Worm (Caenorhabditis elegans): ENCODE data around the gene ugt-12.
"Not testable (repeated sequence)": the region's sequence is repeated elsewhere in the genome, so short reads cannot be mapped to it uniquely, and the experiment has no call there.

Gene ugt-12

DNA sequence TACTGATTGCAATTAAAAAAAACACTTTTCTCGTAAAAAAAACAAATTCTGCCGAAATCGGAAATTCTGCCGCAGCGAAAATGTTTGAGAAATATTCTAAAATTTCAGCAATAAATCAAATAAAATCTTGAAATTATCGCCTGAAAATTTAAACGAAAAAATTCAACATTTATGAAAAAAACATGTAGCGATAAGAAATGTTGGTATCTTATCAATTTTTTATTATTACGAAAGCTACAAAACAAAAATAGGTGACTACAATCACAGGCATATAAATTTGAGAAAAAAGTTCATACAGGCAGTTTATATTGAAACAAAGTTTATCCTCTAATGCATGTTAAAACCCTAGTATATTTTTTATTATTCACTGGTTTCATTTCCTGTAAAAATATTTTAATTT, 16.5 kb upstream of the ugt-12 start, which contains the start of gene ugt-14:
TSS of gene ugt-14 (plus strand) at position 301 of the 400 bp plus-strand sequence.
- no peak for TF ChIP-seq zip-8 (tag; optimal IDR thresholded peaks at IDR 0.05)
- TF ChIP-seq blmp-1 (tag; optimal IDR thresholded peaks at IDR 0.05) = no peak
- no peak for TF ChIP-seq pha-4 (tag; optimal IDR thresholded peaks at IDR 0.05)
- no peak for TF ChIP-seq unc-120 (tag; optimal IDR thresholded peaks at IDR 0.05; ENCODE audit: poor library complexity, severe bottlenecking)
- TF ChIP-seq nhr-28 (tag; optimal IDR thresholded peaks at IDR 0.05) = no peak
- no peak for TF ChIP-seq bed-3 (GFP tag; optimal IDR thresholded peaks at IDR 0.05)
- no peak for TF ChIP-seq lsy-2 (tag; optimal IDR thresholded peaks at IDR 0.05)
- no peak for TF ChIP-seq ham-2 (GFP tag; optimal IDR thresholded peaks at IDR 0.05)

DNA sequence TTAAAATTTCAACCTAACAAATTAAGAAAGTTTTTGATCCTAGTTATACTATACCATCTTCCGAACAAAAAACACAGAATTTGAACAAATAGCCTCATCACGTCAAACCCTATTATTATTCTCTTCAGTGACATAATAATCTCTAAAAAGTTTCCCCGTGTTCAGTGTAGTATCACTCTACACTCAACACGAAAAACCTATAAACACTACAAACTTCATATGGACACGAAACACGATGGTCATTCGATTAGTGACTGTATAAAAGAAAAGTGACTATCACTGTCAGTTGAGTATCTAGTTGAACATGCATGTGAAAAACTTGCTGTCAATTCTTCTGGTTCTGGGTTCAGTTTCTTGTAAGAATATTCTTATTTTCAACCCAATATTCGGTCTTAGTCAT, 14.3 kb upstream of the ugt-12 start, which contains the start of gene ugt-8:
TSS of gene ugt-8 (plus strand) at position 235 of the 400 bp plus-strand sequence.
- no peak for TF ChIP-seq drap-1 (GFP tag; optimal IDR thresholded peaks at IDR 0.05)
- TF ChIP-seq bed-3 (GFP tag; optimal IDR thresholded peaks at IDR 0.05) = no peak
- no peak for TF ChIP-seq elt-1 (tag; optimal IDR thresholded peaks at IDR 0.05; ENCODE audit: borderline replicate concordance, insufficient read depth)
- TF ChIP-seq nhr-28 (tag; optimal IDR thresholded peaks at IDR 0.05) = no peak
- TF ChIP-seq pha-4 (tag; optimal IDR thresholded peaks at IDR 0.05) = no peak
- TF ChIP-seq nhr-237 (tag; optimal IDR thresholded peaks at IDR 0.05) = no peak
- TF ChIP-seq hlh-1 (tag; optimal IDR thresholded peaks at IDR 0.05) = no peak
- no peak for TF ChIP-seq ztf-11 (tag; optimal IDR thresholded peaks at IDR 0.05)
- TF ChIP-seq mls-2 (tag; optimal IDR thresholded peaks at IDR 0.05) = no peak
- no peak for TF ChIP-seq ham-2 (GFP tag; optimal IDR thresholded peaks at IDR 0.05)
- TF ChIP-seq mep-1 (tag; optimal IDR thresholded peaks at IDR 0.05) = no peak
- TF ChIP-seq ces-1 (GFP tag; optimal IDR thresholded peaks at IDR 0.05) = no peak
- no peak for TF ChIP-seq cnd-1 (tag; optimal IDR thresholded peaks at IDR 0.05)
- no peak for TF ChIP-seq unc-120 (tag; optimal IDR thresholded peaks at IDR 0.05; ENCODE audit: poor library complexity, severe bottlenecking)
- no peak for TF ChIP-seq nhr-2 (tag; optimal IDR thresholded peaks at IDR 0.05)
- TF ChIP-seq snpc-4 (tag; optimal IDR thresholded peaks at IDR 0.05) = no peak

DNA sequence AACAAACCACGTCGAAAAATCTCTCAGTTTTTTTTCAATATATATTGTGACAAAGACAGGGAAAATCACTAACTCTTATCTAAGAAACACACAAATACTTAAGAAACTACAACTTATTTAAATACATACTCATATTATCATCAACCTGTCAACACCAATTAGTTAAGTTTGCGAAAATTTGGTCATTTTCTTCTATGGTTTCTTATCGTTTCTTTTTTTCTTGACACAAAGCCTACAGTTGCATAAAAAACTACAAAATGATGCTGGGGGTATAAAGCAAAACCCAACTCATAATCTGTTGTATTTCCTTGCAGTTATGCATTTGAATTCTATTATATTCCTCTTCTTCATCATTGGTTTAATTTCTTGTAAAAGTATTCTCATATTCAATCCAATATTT, 11.6 kb upstream of the ugt-12 start, which contains the start of gene ugt-67:
TSS of gene ugt-67 (plus strand) at position 301 of the 400 bp plus-strand sequence.
- TF ChIP-seq ham-2 (GFP tag; optimal IDR thresholded peaks at IDR 0.05) = no peak
- no peak for TF ChIP-seq unc-39 (tag; optimal IDR thresholded peaks at IDR 0.05)
- TF ChIP-seq unc-120 (tag; optimal IDR thresholded peaks at IDR 0.05; ENCODE audit: poor library complexity, severe bottlenecking) = no peak
- no peak for TF ChIP-seq sem-2 (GFP tag; optimal IDR thresholded peaks at IDR 0.05)
- no peak for TF ChIP-seq elt-1 (tag; optimal IDR thresholded peaks at IDR 0.05; ENCODE audit: borderline replicate concordance, insufficient read depth)
- no peak for TF ChIP-seq elt-3 (tag; optimal IDR thresholded peaks at IDR 0.05)
- no peak for TF ChIP-seq nhr-76 (tag; optimal IDR thresholded peaks at IDR 0.05)
- no peak for TF ChIP-seq lsy-2 (tag; optimal IDR thresholded peaks at IDR 0.05)
- TF ChIP-seq lin-13 (tag; optimal IDR thresholded peaks at IDR 0.05) = no peak
- TF ChIP-seq drap-1 (GFP tag; optimal IDR thresholded peaks at IDR 0.05) = no peak

- TF ChIP-seq cnd-1 (tag; optimal IDR thresholded peaks at IDR 0.05); ztf-11 (tag; optimal IDR thresholded peaks at IDR 0.05); unc-120 (tag; optimal IDR thresholded peaks at IDR 0.05; ENCODE audit: poor library complexity, severe bottlenecking): not testable (repeated sequence)
Observed at ce11 chrV:4900020-4900419, 10.6 kb upstream of the ugt-12 start, which contains the start of gene ugt-10. ugt-10 (minus strand) TSS chrV:4900120.

ce11 chrV:4895744-4896143, 6.3 kb upstream of the ugt-12 start, which contains the start of gene ugt-9:
ugt-9 (plus strand) TSS chrV:4896048.
- TF ChIP-seq zip-8 (tag; optimal IDR thresholded peaks at IDR 0.05) (no peak), hlh-1 (tag; optimal IDR thresholded peaks at IDR 0.05) (no peak), nhr-237 (tag; optimal IDR thresholded peaks at IDR 0.05) (no peak), lin-32 (GFP tag; optimal IDR thresholded peaks at IDR 0.05) (no peak), elt-3 (tag; optimal IDR thresholded peaks at IDR 0.05) (no peak), lsy-2 (tag; optimal IDR thresholded peaks at IDR 0.05) (no peak), sptf-1 (tag; optimal IDR thresholded peaks at IDR 0.05) (no peak), tbx-8 (GFP tag; optimal IDR thresholded peaks at IDR 0.05) (no peak), sem-2 (GFP tag; optimal IDR thresholded peaks at IDR 0.05) (no peak), cnd-1 (tag; optimal IDR thresholded peaks at IDR 0.05) (no peak), flh-1 (GFP tag; optimal IDR thresholded peaks at IDR 0.05) (no peak), ceh-83 (GFP tag; optimal IDR thresholded peaks at IDR 0.05) (no peak), nhr-2 (tag; optimal IDR thresholded peaks at IDR 0.05) (no peak), mab-5 (tag; optimal IDR thresholded peaks at IDR 0.05) (no peak), mep-1 (tag; optimal IDR thresholded peaks at IDR 0.05) (no peak), ztf-11 (tag; optimal IDR thresholded peaks at IDR 0.05) (no peak), unc-62 (GFP tag; optimal IDR thresholded peaks at IDR 0.05) (no peak), ceh-43 (GFP tag; optimal IDR thresholded peaks at IDR 0.05) (no peak), elt-1 (tag; optimal IDR thresholded peaks at IDR 0.05; ENCODE audit: borderline replicate concordance, insufficient read depth) (no peak)

Data from whole organism, mixed stage, embryonic.